Fruit fly (Drosophila melanogaster): ENCODE measurements around the gene TwdlD.

Gene TwdlD

DNA sequence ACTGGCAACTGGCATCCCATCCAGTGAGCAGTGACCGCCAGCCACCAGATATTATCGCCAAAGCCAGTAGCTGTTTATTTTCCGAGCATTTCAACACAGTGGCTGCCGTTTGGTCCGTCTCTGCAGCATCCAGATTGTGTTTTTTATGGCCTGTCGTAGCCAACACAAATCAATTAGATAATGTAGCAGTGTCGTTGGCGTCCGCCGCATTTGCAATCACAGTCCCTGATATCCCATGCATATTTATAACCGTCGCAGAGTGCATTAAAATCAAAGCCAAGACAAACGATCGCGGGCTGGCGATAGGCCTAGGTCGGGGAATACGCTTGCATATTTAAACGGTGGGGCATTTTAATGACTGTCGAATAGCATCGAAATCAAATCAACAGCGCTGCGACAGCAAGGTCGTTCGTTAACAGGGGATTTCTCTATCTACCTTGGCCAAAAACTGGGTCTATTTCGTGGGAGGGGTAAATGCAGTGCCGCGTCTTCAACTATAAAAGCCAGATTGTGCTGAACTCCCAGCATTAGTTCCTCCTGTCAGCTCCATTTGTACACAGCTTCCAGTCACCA lies at the start of gene TwdlD:
Gene TwdlD, plus strand, starts transcription at position 523 of the 573 bp plus-strand sequence.
- no peak for TF ChIP-seq CG17801 (GFP tag; optimal IDR thresholded peaks at IDR 0.05; ENCODE audit: partially characterized antibody)

DNA sequence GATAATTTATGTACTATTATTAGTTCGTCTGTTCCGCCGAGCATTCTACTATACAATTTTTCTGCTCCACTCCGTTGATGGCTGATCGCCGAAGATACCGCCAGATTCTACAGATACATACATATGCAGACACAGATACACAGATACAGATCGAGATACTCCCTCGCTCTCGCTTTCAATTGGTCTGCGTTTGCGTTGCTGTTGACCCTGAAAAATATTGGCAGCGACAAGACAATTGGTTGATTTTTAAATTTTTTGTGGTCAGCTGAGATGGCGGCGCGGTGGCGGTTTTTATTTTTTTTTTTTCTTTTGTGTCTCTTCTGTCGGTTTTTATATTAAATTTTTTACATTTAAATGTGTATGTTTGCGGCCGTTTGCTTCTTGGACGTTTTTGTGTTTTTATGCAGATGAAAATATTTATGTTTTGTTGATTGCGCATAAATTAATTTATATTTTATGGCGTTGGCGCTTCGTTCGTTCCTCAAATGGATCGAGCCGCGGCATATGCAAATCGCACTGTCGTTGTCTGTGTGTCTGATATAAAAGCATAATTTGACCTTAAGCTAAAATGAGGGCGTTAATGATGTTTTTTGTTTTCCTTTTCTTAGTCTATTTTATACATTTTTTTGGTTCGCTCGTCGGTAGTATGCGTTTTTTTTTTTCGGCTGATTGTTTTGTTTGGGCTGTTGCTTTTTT lies 45.8 kb upstream of the TwdlD start:
- TF ChIP-seq CG17801 (GFP tag; optimal IDR thresholded peaks at IDR 0.05; ENCODE audit: partially characterized antibody): no peak

DNA sequence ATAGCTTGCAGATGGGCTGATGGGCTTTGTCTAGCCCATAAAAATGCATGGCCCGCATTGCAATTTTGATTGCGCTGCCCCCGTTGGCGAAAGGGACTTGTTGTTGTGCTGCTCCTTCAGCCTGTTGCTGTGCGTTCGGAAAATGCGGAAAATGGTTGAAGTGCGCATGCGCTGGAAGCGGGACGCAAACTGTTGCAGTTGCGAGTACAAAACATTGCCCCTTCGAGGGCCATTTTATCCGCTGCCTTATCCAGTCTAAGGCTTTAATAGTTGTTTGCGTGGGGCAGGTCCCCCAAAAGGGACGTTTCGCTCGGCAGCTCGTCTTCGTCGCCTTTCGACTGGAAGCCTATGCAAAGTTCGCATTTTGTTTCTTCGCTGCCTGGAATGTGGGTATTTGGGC lies 33.3 kb upstream of the TwdlD start:
- TF ChIP-seq CG17801 (GFP tag; optimal IDR thresholded peaks at IDR 0.05; ENCODE audit: partially characterized antibody): no peak

DNA sequence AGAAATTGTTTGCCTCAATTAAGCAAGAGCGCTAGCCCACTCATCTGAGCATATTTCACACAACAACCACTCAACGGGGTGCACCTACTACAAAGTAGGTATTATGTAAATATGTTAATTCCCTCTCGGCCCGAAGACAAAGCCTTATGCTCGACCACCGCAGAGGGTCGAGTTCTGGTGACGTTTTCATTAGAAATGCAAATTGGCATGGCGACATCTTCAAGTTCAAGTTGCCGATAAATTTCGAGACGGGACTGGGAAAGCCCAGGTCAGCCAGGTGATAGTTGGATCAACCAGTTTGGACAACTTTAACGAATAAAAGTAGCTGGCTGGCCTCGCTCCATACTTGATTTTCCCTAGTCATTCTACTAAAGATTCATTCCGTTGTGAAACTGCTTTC lies 24.4 kb upstream of the TwdlD start:
- TF ChIP-seq CG17801 (GFP tag; optimal IDR thresholded peaks at IDR 0.05; ENCODE audit: partially characterized antibody): no peak

DNA sequence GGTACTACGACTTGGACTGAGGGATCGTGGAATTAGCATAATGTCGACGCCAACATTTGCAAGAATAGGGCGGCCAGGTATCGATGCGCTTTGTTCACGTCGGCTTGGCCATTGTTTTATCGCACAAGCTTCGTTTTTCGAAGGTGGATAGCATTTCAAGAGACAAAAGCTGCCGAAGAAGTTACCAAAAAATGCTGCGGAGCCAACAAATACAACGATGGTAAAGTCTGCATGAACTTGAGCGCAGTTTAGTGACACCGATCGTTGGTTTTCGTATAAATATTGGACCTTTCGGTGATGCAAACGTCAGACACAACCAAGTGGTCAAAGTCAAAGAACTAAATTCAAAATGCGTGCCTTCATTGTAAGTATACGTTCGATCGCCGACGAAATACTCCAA lies 21.0 kb upstream of the TwdlD start, which contains the start of gene TwdlM:
Gene TwdlM, plus strand, starts transcription at position 301 of the 400 bp plus-strand sequence.
- no peak for TF ChIP-seq CG17801 (GFP tag; optimal IDR thresholded peaks at IDR 0.05; ENCODE audit: partially characterized antibody)

DNA sequence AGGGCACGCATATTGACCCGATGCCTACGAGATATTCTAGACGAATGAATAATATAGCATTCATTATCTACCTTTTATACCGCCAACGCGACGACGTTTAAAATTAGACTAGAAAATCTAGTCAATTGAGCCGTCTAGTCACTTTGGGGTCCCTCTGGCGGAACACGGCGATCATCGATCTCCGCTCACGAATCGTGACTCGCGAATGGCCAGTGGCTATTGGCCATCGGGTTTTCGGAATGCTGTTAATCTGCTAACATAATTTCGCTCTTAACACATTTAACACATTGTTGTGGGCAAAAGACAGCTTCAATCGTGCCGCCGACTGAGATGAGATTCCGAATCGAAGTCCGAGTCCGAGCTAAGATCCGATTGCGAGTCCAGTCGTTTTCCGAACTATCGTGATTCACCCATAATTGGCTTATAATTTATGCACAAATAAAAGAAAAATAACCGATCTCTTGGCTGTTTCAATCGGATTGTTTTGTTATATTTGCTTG lies 18.5 kb upstream of the TwdlD start, which contains the start of gene TwdlP:
Gene TwdlP, minus strand, starts transcription at position 51 of the 500 bp plus-strand sequence.
- no peak for TF ChIP-seq CG17801 (GFP tag; optimal IDR thresholded peaks at IDR 0.05; ENCODE audit: partially characterized antibody)

DNA sequence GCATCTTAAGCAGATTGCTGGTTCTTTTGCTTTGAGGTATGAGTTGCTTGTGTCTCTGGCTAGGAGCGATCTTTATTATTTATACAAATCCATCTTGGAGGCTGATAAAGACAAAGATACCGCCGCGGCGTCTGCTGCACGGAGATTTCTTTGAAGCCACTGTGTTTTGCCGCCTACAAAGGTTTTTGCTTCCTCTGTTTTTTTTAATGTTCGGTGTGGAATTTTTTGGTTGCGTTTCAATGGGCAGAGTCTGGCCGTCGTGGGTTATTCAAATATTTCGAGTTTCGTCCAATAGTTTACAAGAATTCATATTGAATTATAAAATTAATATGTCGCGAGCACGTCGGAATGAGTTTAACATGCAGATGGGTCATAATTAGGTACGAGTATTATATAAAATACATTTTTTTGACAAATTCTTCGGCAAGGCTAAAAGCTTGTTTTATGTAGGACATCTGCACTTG lies 16.3 kb upstream of the TwdlD start, which contains the start of gene TwdlB:
Gene TwdlB, minus strand, starts transcription at position 51 of the 464 bp plus-strand sequence.
- no peak for TF ChIP-seq CG17801 (GFP tag; optimal IDR thresholded peaks at IDR 0.05; ENCODE audit: partially characterized antibody)

DNA sequence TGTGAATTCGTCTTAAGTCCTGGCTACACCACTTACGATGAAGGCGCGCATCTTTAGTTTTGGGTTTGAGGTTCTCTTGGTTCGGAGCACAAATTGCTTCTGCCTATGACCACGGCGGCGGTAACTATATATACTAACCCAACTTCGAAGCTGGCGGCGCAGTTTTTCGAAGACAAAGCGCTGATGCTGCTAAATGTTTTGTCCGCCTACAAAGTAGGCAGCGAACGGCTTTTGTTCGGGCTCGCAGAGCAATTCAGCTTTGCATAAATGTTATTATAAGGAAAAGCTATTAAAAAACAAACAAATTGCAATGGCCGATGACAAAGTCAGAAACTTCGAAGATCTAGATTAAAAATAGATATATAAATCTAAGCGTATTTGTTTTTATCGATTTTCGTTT lies 14.3 kb upstream of the TwdlD start, which contains the start of gene TwdlL:
Gene TwdlL, minus strand, starts transcription at position 101 of the 400 bp plus-strand sequence.
- TF ChIP-seq CG17801 (GFP tag; optimal IDR thresholded peaks at IDR 0.05; ENCODE audit: partially characterized antibody): no peak

DNA sequence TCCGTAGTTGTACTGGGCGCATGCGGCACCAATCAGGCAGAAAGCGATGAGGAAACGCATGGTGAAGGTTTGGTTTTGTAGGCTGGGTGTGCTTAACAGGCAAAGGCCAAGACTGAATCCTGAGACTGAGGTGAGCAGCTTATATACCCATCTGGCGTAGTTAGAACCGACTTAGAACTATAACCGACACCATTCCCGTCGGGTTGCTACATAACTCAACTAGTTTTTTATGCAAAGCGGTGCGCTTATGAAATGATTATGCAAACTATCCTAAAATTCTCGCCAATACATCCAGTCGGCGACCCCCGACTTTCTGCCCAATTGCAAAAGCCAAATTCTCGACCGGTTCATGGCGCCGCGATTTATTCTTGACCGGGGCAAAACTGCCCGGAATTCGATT lies 13.2 kb upstream of the TwdlD start, which contains the start of gene TwdlO:
Gene TwdlO, minus strand, starts transcription at position 101 of the 400 bp plus-strand sequence.
- no peak for TF ChIP-seq CG17801 (GFP tag; optimal IDR thresholded peaks at IDR 0.05; ENCODE audit: partially characterized antibody)

DNA sequence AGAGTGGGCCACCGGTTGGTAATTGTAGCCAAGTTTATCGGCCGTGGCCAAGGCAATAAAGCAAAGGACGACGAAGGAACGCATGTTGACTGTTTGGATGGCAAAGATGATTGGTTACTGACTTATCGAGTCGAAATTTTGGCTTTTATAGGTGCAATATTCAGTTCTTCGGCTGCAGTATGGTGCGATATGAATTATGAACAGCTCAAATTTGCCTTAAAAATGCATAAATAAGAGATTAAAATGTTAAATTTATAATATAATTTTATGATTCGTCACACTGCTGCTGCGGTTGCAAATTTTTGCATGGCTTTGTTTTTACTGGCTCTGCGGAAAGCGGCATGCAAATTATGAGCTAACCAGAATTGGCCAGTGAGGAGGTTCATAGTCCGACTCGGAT lies 11.2 kb upstream of the TwdlD start, which contains the start of gene TwdlK:
Gene TwdlK, minus strand, starts transcription at position 101 of the 400 bp plus-strand sequence.
- no peak for TF ChIP-seq CG17801 (GFP tag; optimal IDR thresholded peaks at IDR 0.05; ENCODE audit: partially characterized antibody)

DNA sequence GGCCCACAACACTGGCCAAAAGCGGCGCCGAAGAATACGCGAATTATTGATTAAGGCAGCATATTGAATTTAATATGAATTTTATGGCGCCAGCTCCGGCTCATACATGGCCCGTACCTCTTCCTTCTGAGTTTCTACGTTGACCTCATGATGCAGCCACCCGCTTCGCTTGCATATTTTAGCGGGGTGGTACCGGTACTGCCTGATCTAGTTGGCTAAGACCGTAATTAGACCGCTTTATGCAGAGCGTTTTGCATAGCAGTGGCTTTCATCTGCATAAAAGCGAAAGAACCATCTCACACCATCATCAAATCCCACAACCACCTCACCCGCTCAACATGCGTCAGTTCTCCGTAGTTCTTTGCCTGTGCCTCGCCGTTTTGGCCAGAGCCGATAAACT lies 10.2 kb upstream of the TwdlD start, which contains the start of gene TwdlJ:
Gene TwdlJ, plus strand, starts transcription at position 301 of the 400 bp plus-strand sequence.
- no peak for TF ChIP-seq CG17801 (GFP tag; optimal IDR thresholded peaks at IDR 0.05; ENCODE audit: partially characterized antibody)

DNA sequence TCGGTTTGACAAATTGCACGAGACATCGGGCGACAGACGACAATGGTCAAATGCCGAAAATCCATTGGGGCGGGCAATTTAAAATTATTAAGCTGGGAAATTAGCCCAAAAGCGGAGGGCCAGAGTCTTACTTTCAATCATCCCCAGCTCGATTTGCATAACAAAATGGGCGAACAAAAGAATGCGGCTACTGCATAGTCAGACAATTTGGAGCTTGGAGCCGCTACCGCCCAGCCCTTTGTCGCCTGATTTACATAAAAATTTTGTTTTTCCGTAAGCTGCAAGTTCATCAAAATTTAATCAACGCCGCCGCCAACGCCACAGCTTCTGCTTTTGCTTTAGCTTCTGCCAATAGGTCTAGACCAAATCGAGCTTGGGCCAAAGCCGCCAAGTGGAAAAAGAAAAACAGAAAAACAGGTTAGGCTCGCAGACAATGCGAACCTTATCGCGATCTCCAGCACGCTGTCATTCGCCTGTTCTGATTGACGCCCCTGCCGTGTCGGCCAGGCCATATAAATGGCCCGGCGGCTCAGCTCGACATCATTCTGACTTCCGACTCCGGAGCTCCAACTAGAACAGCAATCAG lies 8.4 kb upstream of the TwdlD start, which contains the start of gene TwdlN:
Gene TwdlN, plus strand, starts transcription at position 536 of the 586 bp plus-strand sequence.
- TF ChIP-seq CG17801 (GFP tag; optimal IDR thresholded peaks at IDR 0.05; ENCODE audit: partially characterized antibody): no peak

DNA sequence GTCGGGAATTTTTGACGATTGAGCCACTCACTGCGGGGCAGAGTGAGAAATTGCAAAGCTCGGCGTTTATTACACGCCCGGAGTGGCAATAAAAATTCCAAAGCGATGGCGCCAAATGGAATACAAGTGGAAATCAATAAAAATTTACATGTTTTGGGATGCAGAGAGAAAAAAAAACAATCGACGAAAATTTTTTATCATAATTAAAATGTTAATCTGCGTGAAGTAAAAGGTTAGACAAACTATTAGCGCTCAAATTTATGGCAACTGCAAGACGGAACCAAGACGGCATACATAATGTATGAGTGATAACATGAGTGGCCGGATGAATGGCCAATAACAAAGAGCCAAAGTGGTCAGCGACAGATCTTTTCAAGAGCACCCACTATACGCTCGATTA lies 6.8 kb upstream of the TwdlD start:
- no peak for TF ChIP-seq CG17801 (GFP tag; optimal IDR thresholded peaks at IDR 0.05; ENCODE audit: partially characterized antibody)

DNA sequence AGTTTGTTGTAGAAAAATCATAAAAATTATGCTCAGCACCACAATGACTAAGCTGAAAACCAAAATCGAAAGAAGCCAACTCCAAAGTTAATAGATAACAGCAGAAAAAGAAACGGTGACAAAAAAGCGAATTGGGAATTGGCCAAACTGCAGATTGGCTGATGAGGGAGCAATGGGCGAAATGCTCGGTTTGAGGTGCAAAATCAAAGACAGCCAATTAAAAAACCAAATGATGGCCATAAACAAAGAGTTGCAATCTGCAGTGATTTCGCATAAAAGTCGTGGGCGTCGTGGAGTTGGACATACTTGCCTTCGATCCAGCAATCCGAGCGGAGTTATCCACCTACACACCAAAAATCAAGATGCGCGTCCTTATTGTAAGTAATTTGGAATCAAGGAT lies 6.4 kb upstream of the TwdlD start, which contains the start of gene TwdlH:
Gene TwdlH, plus strand, starts transcription at position 301 of the 400 bp plus-strand sequence.
- no peak for TF ChIP-seq CG17801 (GFP tag; optimal IDR thresholded peaks at IDR 0.05; ENCODE audit: partially characterized antibody)

DNA sequence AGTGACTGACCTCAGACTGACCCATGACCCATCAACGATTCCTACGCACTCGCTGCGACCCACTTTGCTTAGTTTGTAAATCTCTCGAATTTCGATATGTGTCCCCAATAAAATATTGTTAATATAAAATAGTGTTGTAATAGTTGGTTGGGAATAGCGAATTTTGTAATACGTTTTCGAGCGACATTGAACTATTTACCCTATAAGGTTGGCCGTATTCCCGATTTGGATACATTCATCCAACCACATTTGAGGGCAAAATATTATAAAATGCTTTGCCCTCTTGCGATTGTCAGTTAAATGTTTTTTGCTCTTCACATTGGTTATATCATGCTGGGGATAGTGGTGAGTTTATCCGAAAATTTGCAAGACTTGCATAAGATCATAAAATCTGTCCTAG lies 5.2 kb upstream of the TwdlD start, which contains the start of gene TwdlR:
Gene TwdlR, plus strand, starts transcription at position 301 of the 400 bp plus-strand sequence.
- no peak for TF ChIP-seq CG17801 (GFP tag; optimal IDR thresholded peaks at IDR 0.05; ENCODE audit: partially characterized antibody)
